Worm (Caenorhabditis elegans) whole organism, L4 larva: ENCODE data around the gene cyp-23A1.

ENCODE experiments used
- mep-1 ChIP-seq: fragments of 150-350 bp; sonication (generic microtip); optimal IDR thresholded peaks from 3 replicates; lab custom pipeline; 2014; ENCODE audit warnings: missing biosample characterization, missing genetic modification characterization
- mes-2 ChIP-seq: sonication (generic microtip); optimal IDR thresholded peaks from 2 replicates; lab custom pipeline; 2016; ENCODE audit warnings: missing genotype, mild to moderate bottlenecking, missing genetic modification characterization, missing compliant biosample characterization; ENCODE audit not compliant: poor library complexity, severe bottlenecking
- spr-1 ChIP-seq: sonication (generic microtip); optimal IDR thresholded peaks from 2 replicates; lab custom pipeline; 2016; ENCODE audit warnings: mild to moderate bottlenecking, missing genetic modification characterization, missing compliant biosample characterization
- zfp-3 ChIP-seq: fragments of 200-800 bp; sonication (Bioruptor generic); conservative IDR thresholded peaks from 2 replicates; pipeline ENCODE4 v1.3.6; 2022; ENCODE audit warnings: missing genetic modification reagents, missing genetic modification characterization, missing compliant biosample characterization

DNA sequence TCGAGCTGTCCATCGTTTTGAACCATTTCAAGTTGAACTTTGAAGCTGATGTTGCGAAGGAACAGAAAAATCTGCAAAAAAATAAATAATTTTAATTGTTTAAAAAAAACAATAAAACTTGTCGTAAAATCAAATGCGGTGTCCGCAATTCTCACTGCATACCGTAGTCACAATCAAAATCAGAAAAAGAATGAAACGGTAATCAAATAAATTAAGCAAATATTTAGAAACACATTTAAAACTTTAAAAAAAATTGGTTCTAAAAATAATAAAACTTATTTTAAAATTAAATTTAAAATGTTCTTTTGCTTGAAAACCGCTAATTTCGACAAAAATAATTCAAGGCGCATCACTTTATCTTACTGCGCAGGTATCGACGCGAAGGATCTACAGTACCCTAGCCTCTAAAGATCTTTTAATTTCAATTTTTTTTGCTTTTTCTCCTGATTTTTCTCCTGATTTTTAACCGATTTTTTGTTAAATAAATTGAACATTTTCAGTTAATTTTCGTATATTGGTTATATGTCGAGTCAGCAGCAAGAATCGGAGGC lies 11.2 kb downstream of the cyp-23A1 start, which contains the start of the genes B0304.4 and B0304.2:
- TF ChIP-seq spr-1 (tag; lab: Kevin White, UChicago) (no peak), zfp-3 (no peak), mes-2 (no peak), mep-1 (tag; lab: Kevin White, UChicago) (no peak)
